Worm (Caenorhabditis elegans) whole organism, early embryonic: ENCODE data around the gene F13A7.11.

Source experiments
- B0310.2 ChIP-seq: sonication (generic microtip); optimal IDR thresholded peaks from 2 replicates; lab custom pipeline; 2016; ENCODE audit warnings: mild to moderate bottlenecking, missing genetic modification characterization, missing compliant biosample characterization
- F13C5.2 ChIP-seq: sonication (generic microtip); optimal IDR thresholded peaks from 2 replicates; lab custom pipeline; 2017; ENCODE audit warnings: mild to moderate bottlenecking, missing genetic modification characterization, inconsistent platforms, missing compliant biosample characterization
- aly-1 ChIP-seq: sonication (generic microtip); optimal IDR thresholded peaks from 2 replicates; lab custom pipeline; 2016; ENCODE audit warnings: missing genetic modification characterization, missing compliant biosample characterization
- ama-1 ChIP-seq: fragments of 150-350 bp; optimal IDR thresholded peaks from 2 replicates; lab custom pipeline; 2014
- ceh-13 ChIP-seq: fragments of 200-800 bp; sonication (Bioruptor generic); optimal IDR thresholded peaks from 2 replicates; lab custom pipeline; 2018; ENCODE audit warnings: mild to moderate bottlenecking, missing genetic modification characterization, missing compliant biosample characterization
- ceh-36 ChIP-seq: sonication (generic microtip); optimal IDR thresholded peaks from 2 replicates; lab custom pipeline; 2016; ENCODE audit warnings: missing genetic modification characterization, inconsistent platforms, missing compliant biosample characterization
- ets-7 ChIP-seq: sonication (generic microtip); optimal IDR thresholded peaks from 2 replicates; lab custom pipeline; 2016; ENCODE audit warnings: missing genotype, missing genetic modification characterization, missing compliant biosample characterization
- flt-1 ChIP-seq: fragments of 200-800 bp; sonication (Bioruptor generic); IDR thresholded peaks from 2 replicates; pipeline ENCODE4 v1.3.6; 2022; ENCODE audit warnings: missing genetic modification characterization, missing compliant biosample characterization
- hmbx-1 ChIP-seq: sonication (generic microtip); optimal IDR thresholded peaks from 2 replicates; lab custom pipeline; 2016; ENCODE audit warnings: mild to moderate bottlenecking, missing genetic modification characterization, missing compliant biosample characterization
- hmg-4 ChIP-seq: fragments of 200-800 bp; sonication (Bioruptor generic); optimal IDR thresholded peaks from 2 replicates; lab custom pipeline; 2018; ENCODE audit warnings: mild to moderate bottlenecking, missing genetic modification characterization, missing compliant biosample characterization
- hnd-1 ChIP-seq: sonication (generic microtip); optimal IDR thresholded peaks from 2 replicates; lab custom pipeline; 2016; ENCODE audit warnings: missing genetic modification characterization, missing compliant biosample characterization
- pes-1 ChIP-seq: fragments of 200-800 bp; sonication (Bioruptor generic); IDR thresholded peaks from 2 replicates; pipeline ENCODE4 v1.3.6; 2022; ENCODE audit warnings: missing genetic modification reagents, missing genetic modification characterization, missing compliant biosample characterization
- scrt-1 ChIP-seq: fragments of 200-800 bp; sonication (Bioruptor generic); IDR thresholded peaks from 2 replicates; pipeline ENCODE4 v1.3.6; 2022; ENCODE audit warnings: missing genetic modification characterization, missing compliant biosample characterization
- sea-1 ChIP-seq: fragments of 200-800 bp; sonication (Bioruptor generic); conservative IDR thresholded peaks from 2 replicates; pipeline ENCODE4 v1.3.6; 2022; ENCODE audit warnings: missing genetic modification characterization, missing compliant biosample characterization
- tbx-11 ChIP-seq: fragments of 200-800 bp; sonication (Bioruptor generic); IDR thresholded peaks from 2 replicates; pipeline ENCODE4 v1.3.6; 2022; ENCODE audit warnings: missing genetic modification characterization, missing compliant biosample characterization
- tbx-37 ChIP-seq: fragments of 200-800 bp; sonication (Bioruptor generic); conservative IDR thresholded peaks from 2 replicates; pipeline ENCODE4 v1.3.6; 2022; ENCODE audit warnings: missing genetic modification reagents, missing genetic modification characterization, missing compliant biosample characterization
- tra-4 ChIP-seq: sonication (generic microtip); optimal IDR thresholded peaks from 2 replicates; lab custom pipeline; 2017; ENCODE audit warnings: missing genetic modification characterization, missing compliant biosample characterization

The F13A7.11 gene

ce11 chrV:16368143-16368542, 27.0 kb downstream of the F13A7.11 start:
- TF ChIP-seq tbx-37 (GFP tag; lab: Robert Waterston, UW), result no peak
- TF ChIP-seq pes-1, result no peak
- TF ChIP-seq tra-4 (tag; lab: Kevin White, UChicago), result no peak
- no peak for TF ChIP-seq hmbx-1 (tag; lab: Kevin White, UChicago)
- no peak for TF ChIP-seq ets-7
- TF ChIP-seq B0310.2 (tag; lab: Kevin White, UChicago), result no peak
- TF ChIP-seq aly-1 (tag; lab: Kevin White, UChicago), result no peak
- no peak for TF ChIP-seq ama-1
- no peak for TF ChIP-seq hnd-1

- peak; percentile 56 for TF ChIP-seq ama-1
- TF ChIP-seq F13C5.2 (tag; lab: Kevin White, UChicago), result no peak
Measured at ce11 chrV:16367575-16367974, 27.5 kb downstream of the F13A7.11 start, which contains the start of gene W08G11.3. TSS of gene W08G11.3 (plus strand) at chrV:16367681.

ce11 chrV:16361350-16361749, 33.8 kb downstream of the F13A7.11 start:
- TF ChIP-seq ceh-36, result no peak
- TF ChIP-seq ama-1, result no peak
- TF ChIP-seq hmg-4 (GFP tag; lab: Kevin White, UChicago), result no peak
- TF ChIP-seq B0310.2 (tag; lab: Kevin White, UChicago), result no peak
- no peak for TF ChIP-seq tra-4 (tag; lab: Kevin White, UChicago)
- no peak for TF ChIP-seq hnd-1

- TF ChIP-seq aly-1 (tag; lab: Kevin White, UChicago), result no peak
- TF ChIP-seq F13C5.2 (tag; lab: Kevin White, UChicago), result no peak
- TF ChIP-seq ets-7, result no peak
- TF ChIP-seq sea-1 (GFP tag; lab: Robert Waterston, UW), result no peak
- no peak for TF ChIP-seq ceh-13 (GFP tag; lab: Kevin White, UChicago)
- no peak for TF ChIP-seq scrt-1
Measured at ce11 chrV:16357253-16357652, 37.9 kb downstream of the F13A7.11 start, which contains the start of gene pptr-1. TSS of gene pptr-1 (plus strand) at chrV:16357521.

- TF ChIP-seq ama-1, result no peak
- TF ChIP-seq scrt-1, result no peak
- TF ChIP-seq tra-4 (tag; lab: Kevin White, UChicago), result no peak
- no peak for TF ChIP-seq flt-1 (GFP tag; lab: Robert Waterston, UW)
- TF ChIP-seq hnd-1, result no peak
Measured at ce11 chrV:16356798-16357197, 38.3 kb downstream of the F13A7.11 start.

- no peak for TF ChIP-seq hmbx-1 (tag; lab: Kevin White, UChicago)
- no peak for TF ChIP-seq ama-1
- peak; percentile 66 for TF ChIP-seq hmg-4 (GFP tag; lab: Kevin White, UChicago)
- TF ChIP-seq ceh-36, result no peak
- no peak for TF ChIP-seq tbx-11 (GFP tag; lab: Robert Waterston, UW)
- TF ChIP-seq scrt-1, result no peak
- peak; percentile 43 for TF ChIP-seq F13C5.2 (tag; lab: Kevin White, UChicago)
- TF ChIP-seq ets-7, result no peak
Measured at ce11 chrV:16355941-16356340, 39.2 kb downstream of the F13A7.11 start.

- TF ChIP-seq ceh-13 (GFP tag; lab: Kevin White, UChicago), result no peak
- no peak for TF ChIP-seq hmg-4 (GFP tag; lab: Kevin White, UChicago)
- TF ChIP-seq F13C5.2 (tag; lab: Kevin White, UChicago), result no peak
- TF ChIP-seq ceh-36, result no peak
- TF ChIP-seq tra-4 (tag; lab: Kevin White, UChicago), result no peak
- no peak for TF ChIP-seq flt-1 (GFP tag; lab: Robert Waterston, UW)
- TF ChIP-seq aly-1 (tag; lab: Kevin White, UChicago), result no peak
- no peak for TF ChIP-seq B0310.2 (tag; lab: Kevin White, UChicago)
- no peak for TF ChIP-seq sea-1 (GFP tag; lab: Robert Waterston, UW)
- no peak; the same call in 1 of the 2 replicates for TF ChIP-seq pes-1
- no peak for TF ChIP-seq scrt-1
- TF ChIP-seq tbx-11 (GFP tag; lab: Robert Waterston, UW), result no peak
- TF ChIP-seq hmbx-1 (tag; lab: Kevin White, UChicago), result no peak
Measured at ce11 chrV:16354675-16355074, 40.4 kb downstream of the F13A7.11 start.

- TF ChIP-seq scrt-1 (no peak), sea-1 (GFP tag; lab: Robert Waterston, UW) (no peak), hmbx-1 (tag; lab: Kevin White, UChicago) (no peak), tra-4 (tag; lab: Kevin White, UChicago) (no peak), pes-1 (no peak), ceh-36 (no peak), tbx-11 (GFP tag; lab: Robert Waterston, UW) (no peak), ceh-13 (GFP tag; lab: Kevin White, UChicago) (no peak), ets-7 (no peak), hnd-1 (no peak), flt-1 (GFP tag; lab: Robert Waterston, UW) (no peak), hmg-4 (GFP tag; lab: Kevin White, UChicago) (no peak), F13C5.2 (tag; lab: Kevin White, UChicago) (no peak), aly-1 (tag; lab: Kevin White, UChicago) (no peak), B0310.2 (tag; lab: Kevin White, UChicago) (no peak), ama-1 (no peak), tbx-37 (GFP tag; lab: Robert Waterston, UW) (no peak)
Measured at ce11 chrV:16352282-16352681, 42.8 kb downstream of the F13A7.11 start.

ce11 chrV:16351757-16352156, 43.3 kb downstream of the F13A7.11 start:
- TF ChIP-seq B0310.2 (tag; lab: Kevin White, UChicago) (no peak), tra-4 (tag; lab: Kevin White, UChicago) (no peak), pes-1 (no peak), hmbx-1 (tag; lab: Kevin White, UChicago) (no peak), scrt-1 (no peak), tbx-11 (GFP tag; lab: Robert Waterston, UW) (no peak), hnd-1 (no peak), aly-1 (tag; lab: Kevin White, UChicago) (no peak), flt-1 (GFP tag; lab: Robert Waterston, UW) (no peak)
